Fruit fly (Drosophila melanogaster) whole organism, embryonic: ENCODE results near the gene CG16753.

Source experiments
- Antp ChIP-seq: fragments of 200-800 bp; sonication (Bioruptor generic); optimal IDR thresholded peaks from 3 replicates; lab custom pipeline; 2016; ENCODE audit warnings: missing biosample characterization, missing genetic modification characterization
- Asciz ChIP-seq: fragments of 200-800 bp; sonication (Bioruptor generic); optimal IDR thresholded peaks from 2 replicates; lab custom pipeline; 2017; ENCODE audit warnings: missing biosample characterization, mild to moderate bottlenecking, missing genetic modification characterization, missing genetic modification reagents
- BEAF-32 ChIP-seq: fragments of 200-800 bp; sonication (Bioruptor generic); optimal IDR thresholded peaks from 3 replicates; lab custom pipeline; 2017; ENCODE audit warnings: missing biosample characterization, missing genetic modification characterization, mild to moderate bottlenecking, moderate library complexity, missing genetic modification reagents
- Bteb2 ChIP-seq: fragments of 200-800 bp; sonication (Bioruptor generic); optimal IDR thresholded peaks from 2 replicates; lab custom pipeline; 2016; ENCODE audit warnings: missing biosample characterization, missing genetic modification characterization
- CG10267 ChIP-seq: fragments of 200-800 bp; sonication (Bioruptor generic); optimal IDR thresholded peaks from 2 replicates; lab custom pipeline; 2018; ENCODE audit warnings: missing biosample characterization, mild to moderate bottlenecking, missing genetic modification characterization, moderate library complexity
- CG11085 ChIP-seq: fragments of 200-800 bp; sonication (Bioruptor generic); IDR thresholded peaks from 2 replicates; pipeline ENCODE4 v1.3.6; 2022; ENCODE audit warnings: missing biosample characterization, missing genetic modification characterization
- CG11398 ChIP-seq: fragments of 200-800 bp; sonication (Bioruptor generic); optimal IDR thresholded peaks from 2 replicates; lab custom pipeline; 2016; ENCODE audit warnings: missing biosample characterization, missing genetic modification characterization
- CG11456 ChIP-seq: fragments of 200-800 bp; sonication (Bioruptor generic); IDR thresholded peaks from 3 replicates; pipeline ENCODE4 v1.3.6; 2022; ENCODE audit warnings: missing biosample characterization, missing genetic modification characterization
- CG12659 ChIP-seq: fragments of 200-800 bp; sonication (Bioruptor generic); optimal IDR thresholded peaks from 3 replicates; lab custom pipeline; 2017; ENCODE audit warnings: mild to moderate bottlenecking, missing biosample characterization, missing genetic modification reagents, missing genetic modification characterization
- CG14667 ChIP-seq: fragments of 200-800 bp; sonication (Bioruptor generic); IDR thresholded peaks from 2 replicates; pipeline ENCODE4 v1.3.6; 2022; ENCODE audit warnings: missing biosample characterization, missing genetic modification characterization
- CG14710 ChIP-seq: fragments of 200-800 bp; sonication (Bioruptor generic); optimal IDR thresholded peaks from 3 replicates; lab custom pipeline; 2019; ENCODE audit warnings: missing biosample characterization, mild to moderate bottlenecking, missing genetic modification characterization, moderate library complexity
- CG17361 ChIP-seq: fragments of 200-800 bp; sonication (Bioruptor generic); IDR thresholded peaks from 3 replicates; pipeline ENCODE4 v1.3.6; 2022; ENCODE audit warnings: missing biosample characterization, missing genetic modification characterization
- CG18476 ChIP-seq: fragments of 200-800 bp; sonication (Bioruptor generic); optimal IDR thresholded peaks from 2 replicates; lab custom pipeline; 2016; ENCODE audit warnings: missing biosample characterization, mild to moderate bottlenecking, missing genetic modification characterization
- CG33557 ChIP-seq: fragments of 200-800 bp; sonication (Bioruptor generic); optimal IDR thresholded peaks from 2 replicates; lab custom pipeline; 2019; ENCODE audit warnings: missing biosample characterization, mild to moderate bottlenecking, missing genetic modification characterization, moderate library complexity
- CG43689 ChIP-seq: fragments of 200-800 bp; sonication (Bioruptor generic); IDR thresholded peaks from 2 replicates; pipeline ENCODE4 v1.3.6; 2022; ENCODE audit warnings: missing biosample characterization, missing genetic modification characterization
- CG7839 ChIP-seq: fragments of 200-800 bp; sonication (Bioruptor generic); optimal IDR thresholded peaks from 3 replicates; lab custom pipeline; 2018; ENCODE audit warnings: missing biosample characterization, mild to moderate bottlenecking, missing genetic modification characterization, moderate library complexity
- CG8924 ChIP-seq: fragments of 200-800 bp; optimal IDR thresholded peaks from 3 replicates; lab custom pipeline; 2019; ENCODE audit warnings: missing biosample characterization, mild to moderate bottlenecking, missing genetic modification characterization, moderate library complexity
- CG9437 ChIP-seq: fragments of 200-800 bp; sonication (Bioruptor generic); optimal IDR thresholded peaks from 2 replicates; lab custom pipeline; 2018; ENCODE audit warnings: missing biosample characterization, mild to moderate bottlenecking, missing genetic modification characterization
- CkIIα-i1 ChIP-seq: fragments of 200-800 bp; sonication (Bioruptor generic); IDR thresholded peaks from 2 replicates; pipeline ENCODE4 v1.3.6; 2022; ENCODE audit warnings: missing biosample characterization, missing genetic modification characterization
- CoRest ChIP-seq: fragments of 200-800 bp; sonication (Bioruptor generic); optimal IDR thresholded peaks from 3 replicates; lab custom pipeline; 2018; ENCODE audit warnings: missing biosample characterization, mild to moderate bottlenecking, missing genetic modification characterization, moderate library complexity
- E2f2 ChIP-seq: fragments of 200-800 bp; sonication (Bioruptor generic); IDR thresholded peaks from 2 replicates; pipeline ENCODE4 v1.3.6; 2022; ENCODE audit warnings: missing biosample characterization, missing genetic modification characterization
- H15 ChIP-seq: fragments of 200-800 bp; sonication (Bioruptor generic); IDR thresholded peaks from 3 replicates; pipeline ENCODE4 v1.3.6; 2022; ENCODE audit warnings: missing biosample characterization, missing genetic modification characterization
- Hand ChIP-seq: fragments of 200-800 bp; sonication (Bioruptor generic); optimal IDR thresholded peaks from 2 replicates; lab custom pipeline; 2017; ENCODE audit warnings: mild to moderate bottlenecking, missing biosample characterization, missing genetic modification reagents, missing genetic modification characterization
- Hr39 ChIP-seq: fragments of >200 bp; optimal IDR thresholded peaks from 2 replicates; lab custom pipeline; 2017
- Lim3 ChIP-seq: fragments of 200-800 bp; sonication (Bioruptor generic); IDR thresholded peaks from 2 replicates; pipeline ENCODE4 v1.3.6; 2022; ENCODE audit warnings: missing biosample characterization, missing genetic modification characterization
- MESR4 ChIP-seq: fragments of 200-800 bp; sonication (Bioruptor generic); optimal IDR thresholded peaks from 2 replicates; lab custom pipeline; 2018; ENCODE audit warnings: missing biosample characterization, mild to moderate bottlenecking, missing genetic modification characterization, moderate library complexity
- NC2α ChIP-seq: fragments of 200-800 bp; sonication (Bioruptor generic); optimal IDR thresholded peaks from 2 replicates; lab custom pipeline; 2016; ENCODE audit warnings: missing biosample characterization, missing genetic modification characterization
- Oli ChIP-seq: fragments of 200-800 bp; sonication (Bioruptor generic); optimal IDR thresholded peaks from 2 replicates; lab custom pipeline; 2018; ENCODE audit warnings: missing biosample characterization, mild to moderate bottlenecking, missing genetic modification characterization, moderate library complexity
- Stat92E ChIP-seq, 3 experiments: fragments of >200 bp in 2 of 3; fragments of 200-800 bp in 1 of 3; sonication (Bioruptor generic) in 1 of 3; optimal IDR thresholded peaks; 2 replicates each; lab custom pipeline; 2017 to 2019; ENCODE audit warnings: missing biosample characterization in 3 of 3, missing genetic modification characterization in 3 of 3, mild to moderate bottlenecking in 1 of 3, moderate library complexity in 1 of 3
- Taf1 ChIP-seq: fragments of 200-800 bp; sonication (Bioruptor generic); IDR thresholded peaks from 2 replicates; pipeline ENCODE4 v1.3.6; 2022; ENCODE audit warnings: missing biosample characterization, missing genetic modification characterization
- bowl ChIP-seq: fragments of 200-800 bp; sonication (Bioruptor generic); IDR thresholded peaks from 2 replicates; pipeline ENCODE4 v1.3.6; 2022; ENCODE audit warnings: missing biosample characterization, missing genetic modification characterization
- cato ChIP-seq: fragments of 200-800 bp; sonication (Bioruptor generic); optimal IDR thresholded peaks from 2 replicates; lab custom pipeline; 2016; ENCODE audit warnings: missing biosample characterization, missing genetic modification characterization, borderline replicate concordance
- dati ChIP-seq: fragments of 200-800 bp; sonication (Bioruptor generic); IDR thresholded peaks from 2 replicates; pipeline ENCODE4 v1.3.6; 2022; ENCODE audit warnings: missing biosample characterization, missing genetic modification characterization
- dimm ChIP-seq: fragments of 200-800 bp; sonication (Bioruptor generic); IDR thresholded peaks from 2 replicates; pipeline ENCODE4 v1.3.6; 2022; ENCODE audit warnings: missing biosample characterization, missing genetic modification characterization
- dmrt11E ChIP-seq: fragments of 200-800 bp; sonication (Bioruptor generic); optimal IDR thresholded peaks from 3 replicates; lab custom pipeline; 2018; ENCODE audit warnings: missing biosample characterization, mild to moderate bottlenecking, missing genetic modification characterization, moderate library complexity
- gsb ChIP-seq: fragments of 200-800 bp; sonication (Bioruptor generic); IDR thresholded peaks from 2 replicates; pipeline ENCODE4 v1.3.6; 2022; ENCODE audit warnings: missing biosample characterization, missing genetic modification characterization
- hbn ChIP-seq: fragments of 200-800 bp; sonication (Bioruptor generic); IDR thresholded peaks from 2 replicates; pipeline ENCODE4 v1.3.6; 2022; ENCODE audit warnings: missing biosample characterization, missing genetic modification characterization; ENCODE audit not compliant: partially characterized antibody
- jumu ChIP-seq: fragments of 200-800 bp; sonication (Bioruptor generic); optimal IDR thresholded peaks from 3 replicates; lab custom pipeline; 2016; ENCODE audit warnings: missing biosample characterization, missing genetic modification characterization
- lmd ChIP-seq: fragments of 200-800 bp; sonication (Bioruptor generic); IDR thresholded peaks from 2 replicates; pipeline ENCODE4 v1.3.6; 2022; ENCODE audit warnings: missing biosample characterization, missing genetic modification characterization
- luna ChIP-seq: fragments of 200-800 bp; sonication (Bioruptor generic); optimal IDR thresholded peaks from 2 replicates; lab custom pipeline; 2016; ENCODE audit warnings: missing biosample characterization, missing genetic modification characterization
- org-1 ChIP-seq: fragments of 200-800 bp; sonication (Bioruptor generic); optimal IDR thresholded peaks from 2 replicates; lab custom pipeline; 2017; ENCODE audit warnings: missing biosample characterization, missing genetic modification characterization
- prd ChIP-seq, 3 experiments: fragments of >200 bp in 2 of 3; fragments of 200-800 bp in 1 of 3; sonication (Bioruptor generic) in 1 of 3; optimal IDR thresholded peaks in 2 of 3; IDR thresholded peaks in 1 of 3; 2 replicates in 2 of 3; 3 replicates in 1 of 3; pipeline versions ENCODE4 v1.3.6 to Lab custom; 2017 to 2022; ENCODE audit warnings: missing biosample characterization in 1 of 3, missing genetic modification characterization in 1 of 3
- ranshi ChIP-seq: fragments of 200-800 bp; sonication (Bioruptor generic); IDR thresholded peaks from 2 replicates; pipeline ENCODE4 v1.3.6; 2022; ENCODE audit warnings: missing biosample characterization, missing genetic modification characterization
- ro ChIP-seq: fragments of 200-800 bp; sonication (Bioruptor generic); IDR thresholded peaks from 2 replicates; pipeline ENCODE4 v1.3.6; 2022; ENCODE audit warnings: missing biosample characterization, missing genetic modification characterization
- run ChIP-seq: fragments of 200-800 bp; sonication (Bioruptor generic); optimal IDR thresholded peaks from 3 replicates; lab custom pipeline; 2018; ENCODE audit warnings: missing biosample characterization, mild to moderate bottlenecking, missing genetic modification characterization
- sqz ChIP-seq: fragments of 200-800 bp; sonication (Bioruptor generic); optimal IDR thresholded peaks from 3 replicates; lab custom pipeline; 2018; ENCODE audit warnings: missing biosample characterization, mild to moderate bottlenecking, missing genetic modification characterization
- stc ChIP-seq: fragments of 200-800 bp; sonication (Bioruptor generic); IDR thresholded peaks from 2 replicates; pipeline ENCODE4 v1.3.6; 2022; ENCODE audit warnings: missing biosample characterization, missing genetic modification characterization
- vnd ChIP-seq: fragments of 200-800 bp; sonication (Bioruptor generic); IDR thresholded peaks from 3 replicates; pipeline ENCODE4 v1.3.6; 2022; ENCODE audit warnings: missing biosample characterization, missing genetic modification characterization; ENCODE audit not compliant: partially characterized antibody

CG16753 gene

DNA sequence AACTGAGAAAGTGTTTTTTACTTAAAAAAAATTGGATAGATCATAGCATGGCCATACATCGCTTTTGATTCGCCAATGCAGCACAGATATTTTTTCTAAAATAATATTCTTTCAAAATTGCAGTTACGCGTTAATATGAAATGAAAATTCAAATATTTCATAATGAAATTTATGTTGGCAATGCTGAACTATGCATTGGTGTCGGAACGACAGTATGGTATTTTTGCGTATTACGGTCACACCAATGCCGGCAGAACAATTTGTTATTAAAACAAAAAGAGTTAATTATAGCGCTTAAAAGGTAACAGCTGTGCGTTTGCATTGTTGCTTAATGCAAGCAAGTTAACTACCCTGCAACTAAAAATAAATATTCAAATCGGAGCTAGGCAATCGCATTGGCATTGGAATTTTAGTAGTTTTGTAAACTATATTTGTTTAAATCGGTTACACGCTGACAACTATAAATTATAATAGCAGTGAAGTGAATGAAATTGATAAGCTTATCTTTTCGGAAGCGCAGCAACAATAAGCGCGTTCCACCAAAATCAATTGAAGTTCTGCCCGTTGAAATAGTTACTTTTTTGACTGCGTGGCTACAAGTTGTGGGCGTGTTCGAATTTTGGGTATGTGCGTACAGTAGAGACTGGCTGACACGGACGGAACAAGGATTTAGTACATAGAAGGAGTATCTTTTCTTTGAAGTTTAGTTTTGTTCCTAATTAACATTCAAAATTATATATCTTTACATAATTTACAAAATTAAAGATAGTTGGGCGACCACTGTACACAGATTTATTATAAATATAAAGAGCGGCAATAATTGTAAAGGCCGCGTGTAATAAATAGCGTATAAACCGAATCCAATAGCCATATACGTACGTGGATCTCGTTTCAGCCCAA lies 12.5 kb upstream of the CG16753 start, which contains the start of gene Prx4 (continued):
- TF ChIP-seq E2f2 (GFP tag; lab: Robert Waterston, UW) (peak; percentile 60), luna (GFP tag; lab: Kevin White, UChicago) (no peak), CG7839 (tag; lab: Kevin White, UChicago) (peak; percentile 84), ranshi (GFP tag; lab: Robert Waterston, UW) (peak; percentile 73), cato (GFP tag; lab: Kevin White, UChicago) (no peak), CoRest (peak; percentile 68), lmd (peak; percentile 72; the same call in 1 of the 2 replicates), CG11085 (GFP tag; lab: Robert Waterston, UW) (peak; percentile 50; the same call in 1 of the 2 replicates), CG17361 (GFP tag; lab: Robert Waterston, UW) (peak; percentile 50; the same call in 1 of the 3 replicates), CG14667 (GFP tag; lab: Robert Waterston, UW) (peak; percentile 44), CG8924 (peak; percentile 91), Antp (GFP tag; lab: Kevin White, UChicago) (peak; percentile 32), CG18476 (GFP tag; lab: Kevin White, UChicago) (peak; percentile 65), Asciz (GFP tag; lab: Kevin White, UChicago) (peak; percentile 69), CkIIα-i1 (peak; percentile 52; the same call in 1 of the 2 replicates), stc (peak; percentile 80), Stat92E (GFP tag; optimal IDR thresholded peaks at IDR 0.05; lab: Kevin White, UChicago) (no peak), Lim3 (GFP tag; lab: Robert Waterston, UW) (no peak), gsb (GFP tag; lab: Robert Waterston, UW) (no peak), CG14710 (tag; lab: Kevin White, UChicago) (peak; percentile 25), org-1 (GFP tag; lab: Kevin White, UChicago) (peak; percentile 64), hbn (GFP tag; lab: Robert Waterston, UW) (no peak), dimm (GFP tag; lab: Robert Waterston, UW) (peak; percentile 49; the same call in 1 of the 2 replicates), Oli (peak; percentile 74), prd (optimal IDR thresholded peaks at IDR 0.05; lab: Kevin White, UChicago) (no peak), prd (GFP tag; IDR thresholded peaks at IDR 0.05; lab: Robert Waterston, UW) (peak; percentile 79), CG33557 (GFP tag; lab: Kevin White, UChicago) (peak; percentile 23), CG9437 (GFP tag; lab: Kevin White, UChicago) (peak; percentile 31), dati (GFP tag; lab: Robert Waterston, UW) (peak; percentile 24; the same call in 1 of the 2 replicates), CG12659 (peak; percentile 63), Hr39 (lab: Kevin White, UChicago) (no peak), bowl (GFP tag; lab: Robert Waterston, UW) (peak; percentile 37; the same call in 1 of the 2 replicates), BEAF-32 (peak; percentile 9), CG11398 (no peak), CG43689 (GFP tag; lab: Robert Waterston, UW) (0 out of 2 replicates have a peak, but pooled peaks have one; percentile 20), ro (GFP tag; lab: Robert Waterston, UW) (no peak), Taf1 (GFP tag; lab: Robert Waterston, UW) (peak; percentile 62), NC2α (GFP tag; lab: Kevin White, UChicago) (no peak), vnd (no peak), MESR4 (GFP tag; lab: Kevin White, UChicago) (peak; percentile 20), sqz (GFP tag; lab: Kevin White, UChicago) (peak; percentile 1), H15 (GFP tag; lab: Robert Waterston, UW) (peak; percentile 57; the same call in 2 of the 3 replicates), Hand (GFP tag; lab: Kevin White, UChicago) (no peak), run (tag; lab: Kevin White, UChicago) (peak; percentile 2), jumu (GFP tag; lab: Kevin White, UChicago) (peak; percentile 26), CG11456 (peak; percentile 81), Bteb2 (peak; percentile 20), dmrt11E (peak; percentile 61), CG10267 (tag; lab: Kevin White, UChicago) (peak; percentile 54)
